Worm (Caenorhabditis elegans) whole organism, early embryonic: ENCODE measurements around the gene npl-4.1.

ENCODE experiments used
- F13C5.2 ChIP-seq: sonication (generic microtip); optimal IDR thresholded peaks from 2 replicates; lab custom pipeline; 2017; ENCODE audit warnings: mild to moderate bottlenecking, missing genetic modification characterization, inconsistent platforms, missing compliant biosample characterization
- ama-1 ChIP-seq: fragments of 150-350 bp; optimal IDR thresholded peaks from 2 replicates; lab custom pipeline; 2014
- ets-7 ChIP-seq: sonication (generic microtip); optimal IDR thresholded peaks from 2 replicates; lab custom pipeline; 2016; ENCODE audit warnings: missing genotype, missing genetic modification characterization, missing compliant biosample characterization
- sea-1 ChIP-seq: fragments of 200-800 bp; sonication (Bioruptor generic); conservative IDR thresholded peaks from 2 replicates; pipeline ENCODE4 v1.3.6; 2022; ENCODE audit warnings: missing genetic modification characterization, missing compliant biosample characterization
- tra-4 ChIP-seq: sonication (generic microtip); optimal IDR thresholded peaks from 2 replicates; lab custom pipeline; 2017; ENCODE audit warnings: missing genetic modification characterization, missing compliant biosample characterization

DNA sequence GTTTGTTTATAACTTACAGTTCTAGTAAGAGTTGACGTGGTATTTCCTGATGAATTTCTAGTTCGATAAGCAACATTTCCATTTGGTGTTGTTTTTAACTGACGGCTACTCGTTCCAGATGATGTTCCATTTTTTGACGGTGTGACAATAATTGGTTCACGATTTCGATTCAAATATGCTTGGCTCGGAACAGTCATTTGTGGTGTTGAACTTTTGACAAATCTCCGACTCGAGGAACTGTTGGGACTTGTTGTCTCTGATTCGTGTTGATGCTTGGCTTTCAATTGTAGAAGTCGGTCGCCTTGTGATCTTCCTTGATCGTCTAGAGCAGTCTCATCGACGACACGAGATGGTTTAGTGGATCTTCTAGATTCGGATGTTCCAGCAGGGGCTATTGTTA lies 39.6 kb upstream of the npl-4.1 start:
- TF ChIP-seq ama-1 (lab: Kevin White, UChicago) (no peak), F13C5.2 (tag; lab: Kevin White, UChicago) (no peak), sea-1 (no peak), tra-4 (tag; lab: Kevin White, UChicago) (no peak), ets-7 (no peak)
